Fruit fly (Drosophila melanogaster): ENCODE results near the gene Vps45.

Gene Vps45

dm6 chr3R:9559413-9560014 is 4.2 kb upstream of the Vps45 start, which contains the start of the genes AP-1mu and MBD-like (continued):
- TF ChIP-seq BtbVII (GFP tag; optimal IDR thresholded peaks at IDR 0.05): peak; percentile 40
- TF ChIP-seq CG3726 (GFP tag; IDR thresholded peaks at IDR 0.05): no peak
- peak; percentile 66 for TF ChIP-seq CG18619 (GFP tag; optimal IDR thresholded peaks at IDR 0.05)
- TF ChIP-seq unc-4 (GFP tag; IDR thresholded peaks at IDR 0.05; ENCODE audit: partially characterized antibody): no peak
- TF ChIP-seq Usf (GFP tag; optimal IDR thresholded peaks at IDR 0.05): no peak
- no peak for TF ChIP-seq CG15073 (GFP tag; optimal IDR thresholded peaks at IDR 0.05)
- no peak for TF ChIP-seq Eip74EF (GFP tag; optimal IDR thresholded peaks at IDR 0.05)
- TF ChIP-seq Fer2 (tag; optimal IDR thresholded peaks at IDR 0.05): peak; percentile 11
- no peak for TF ChIP-seq CG7963 (GFP tag; IDR thresholded peaks at IDR 0.05; ENCODE audit: partially characterized antibody)
- no peak for TF ChIP-seq Kr (GFP tag; optimal IDR thresholded peaks at IDR 0.05)
- peak; percentile 62 for TF ChIP-seq Nf-YC (tag; optimal IDR thresholded peaks at IDR 0.05)
- TF ChIP-seq CG12236 (GFP tag; optimal IDR thresholded peaks at IDR 0.05): peak; percentile 30
- no peak for TF ChIP-seq Gsc (GFP tag; IDR thresholded peaks at IDR 0.05)
- no peak for TF ChIP-seq CG14860 (GFP tag; IDR thresholded peaks at IDR 0.05; ENCODE audit: partially characterized antibody)
- TF ChIP-seq CoRest (tag; optimal IDR thresholded peaks at IDR 0.05): peak; percentile 72
- TF ChIP-seq Lpt (GFP tag; optimal IDR thresholded peaks at IDR 0.05): no peak
- TF ChIP-seq CG15011 (GFP tag; optimal IDR thresholded peaks at IDR 0.05): no peak
- TF ChIP-seq CG13287 (GFP tag; IDR thresholded peaks at IDR 0.05; ENCODE audit: partially characterized antibody): peak; percentile 55; the same call in 1 of the 2 replicates
- 0 out of 3 replicates have a peak, but pooled peaks have one; percentile 7 for TF ChIP-seq ase (GFP tag; IDR thresholded peaks at IDR 0.05)
- peak; percentile 62 for TF ChIP-seq CG9609 (GFP tag; optimal IDR thresholded peaks at IDR 0.05)
- no peak for TF ChIP-seq Doc3 (GFP tag; IDR thresholded peaks at IDR 0.05; ENCODE audit: partially characterized antibody)
- no peak for TF ChIP-seq HLH4C (GFP tag; IDR thresholded peaks at IDR 0.05; ENCODE audit: partially characterized antibody)
- TF ChIP-seq Hr78 (GFP tag; optimal IDR thresholded peaks at IDR 0.05): no peak
- peak; percentile 83 for TF ChIP-seq YL-1 (GFP tag; optimal IDR thresholded peaks at IDR 0.05)
- TF ChIP-seq CG13296 (GFP tag; optimal IDR thresholded peaks at IDR 0.05): peak; percentile 31
- TF ChIP-seq B-H1 (GFP tag; IDR thresholded peaks at IDR 0.05): peak; percentile 47; the same call in 2 of the 3 replicates
- TF ChIP-seq CG15514 (GFP tag; optimal IDR thresholded peaks at IDR 0.05): peak; percentile 66
- TF ChIP-seq CG12942 (GFP tag; optimal IDR thresholded peaks at IDR 0.05): peak; percentile 61
- TF ChIP-seq CG13424 (tag; optimal IDR thresholded peaks at IDR 0.05): peak; percentile 69
- peak; percentile 63 for TF ChIP-seq CG8944 (GFP tag; optimal IDR thresholded peaks at IDR 0.05)
- no peak for TF ChIP-seq CG16779 (GFP tag; IDR thresholded peaks at IDR 0.05)
- no peak for TF ChIP-seq dati (GFP tag; IDR thresholded peaks at IDR 0.05)
- TF ChIP-seq CG1024 (GFP tag; IDR thresholded peaks at IDR 0.05): no peak
- TF ChIP-seq HmgZ (tag; optimal IDR thresholded peaks at IDR 0.05): peak; percentile 80
- TF ChIP-seq CG3281 (GFP tag; optimal IDR thresholded peaks at IDR 0.05): peak; percentile 47
- TF ChIP-seq CG11456 (GFP tag; IDR thresholded peaks at IDR 0.05): peak; percentile 66; the same call in 2 of the 3 replicates
- TF ChIP-seq CG12071 (GFP tag; optimal IDR thresholded peaks at IDR 0.05): no peak
- peak; percentile 12; the same call in 1 of the 3 replicates for TF ChIP-seq Dbx (GFP tag; IDR thresholded peaks at IDR 0.05)
- TF ChIP-seq lab (GFP tag; optimal IDR thresholded peaks at IDR 0.05): peak; percentile 61
- TF ChIP-seq Optix (GFP tag; IDR thresholded peaks at IDR 0.05): peak; percentile 9; the same call in 1 of the 3 replicates
- TF ChIP-seq sr (GFP tag; IDR thresholded peaks at IDR 0.05): no peak
- TF ChIP-seq CG4328 (GFP tag; optimal IDR thresholded peaks at IDR 0.05): peak; percentile 21
- TF ChIP-seq sna (GFP tag; IDR thresholded peaks at IDR 0.05; ENCODE audit: partially characterized antibody): 0 out of 2 replicates have a peak, but pooled peaks have one; percentile 38
- TF ChIP-seq zfh1 (GFP tag; IDR thresholded peaks at IDR 0.05): peak; percentile 49; the same call in 2 of the 3 replicates
- 0 out of 3 replicates have a peak, but pooled peaks have one; percentile 41 for TF ChIP-seq ci (GFP tag; IDR thresholded peaks at IDR 0.05)
- TF ChIP-seq ind (GFP tag; optimal IDR thresholded peaks at IDR 0.05): peak; percentile 70
- TF ChIP-seq tio (GFP tag; optimal IDR thresholded peaks at IDR 0.05): no peak
- TF ChIP-seq bowl (GFP tag; IDR thresholded peaks at IDR 0.05): no peak
- peak; percentile 80 for TF ChIP-seq trem (tag; optimal IDR thresholded peaks at IDR 0.05)

Measured in whole organism, embryonic.